Fruit fly (Drosophila melanogaster): ENCODE measurements around the gene Atg13.

Atg13 gene

DNA sequence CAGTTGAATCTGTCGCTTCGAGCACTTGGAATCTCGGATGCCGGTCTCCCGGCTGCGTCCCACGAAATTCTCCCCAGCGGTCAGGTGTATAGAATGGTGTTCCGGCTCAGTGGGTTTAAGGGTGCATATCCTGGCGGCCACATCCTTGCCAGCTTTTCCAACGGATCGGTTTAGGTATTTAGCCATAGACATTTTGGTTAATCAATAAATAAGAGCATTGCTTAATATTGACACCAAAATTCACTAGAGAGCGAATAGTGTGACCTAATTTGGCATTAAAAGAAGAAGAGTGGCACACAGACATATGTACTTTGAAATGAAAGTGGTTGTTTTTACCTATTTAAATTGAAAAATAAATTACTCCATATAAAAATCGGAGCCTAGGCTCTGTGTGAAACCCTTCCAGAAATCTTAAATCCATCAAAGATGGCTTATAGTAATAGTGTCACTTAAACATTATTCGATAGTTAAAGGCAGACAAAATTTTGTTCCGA, 6.3 kb upstream of the Atg13 start, which contains the start of the genes PNKP and COX7AL:
TSS of gene PNKP (minus strand) at position 266 of the 494 bp plus-strand sequence.
TSS of gene COX7AL (plus strand) at position 419 of the 494 bp plus-strand sequence.
- TF ChIP-seq CG15710 (tag; optimal IDR thresholded peaks at IDR 0.05) (no peak), CG13204 (GFP tag; optimal IDR thresholded peaks at IDR 0.05) (no peak), Ets98B (GFP tag; IDR thresholded peaks at IDR 0.05) (no peak), fd96Ca (GFP tag; IDR thresholded peaks at IDR 0.05) (no peak), EcR (GFP tag; optimal IDR thresholded peaks at IDR 0.05) (no peak), D1 (tag; optimal IDR thresholded peaks at IDR 0.05) (no peak), Pif1B (GFP tag; optimal IDR thresholded peaks at IDR 0.05) (no peak), CG9948 (tag; optimal IDR thresholded peaks at IDR 0.05) (no peak), CG8301 (tag; optimal IDR thresholded peaks at IDR 0.05) (no peak), CG17806 (tag; optimal IDR thresholded peaks at IDR 0.05) (no peak), gl (tag; optimal IDR thresholded peaks at IDR 0.05) (no peak), CG8159 (tag; optimal IDR thresholded peaks at IDR 0.05) (no peak), CG12605 (GFP tag; IDR thresholded peaks at IDR 0.05) (no peak), CG10348 (GFP tag; IDR thresholded peaks at IDR 0.05) (no peak)

DNA sequence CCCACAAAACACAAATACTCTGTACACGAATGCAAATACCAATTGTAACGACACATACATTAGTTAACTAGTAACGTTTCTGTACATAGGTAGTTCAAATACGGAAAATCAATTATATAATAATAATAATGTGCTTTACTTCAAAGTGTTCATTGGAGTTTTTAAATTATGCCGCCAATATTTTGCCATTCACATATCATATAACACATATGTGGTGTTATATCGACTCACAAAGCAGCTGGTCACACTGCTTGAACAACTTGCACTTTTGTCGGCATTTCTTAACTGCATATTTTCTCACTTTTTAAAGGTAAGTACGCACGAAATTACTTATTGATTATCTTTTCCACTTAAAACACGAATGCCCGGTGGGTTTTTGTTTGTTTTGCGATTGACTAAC, 5.4 kb upstream of the Atg13 start, which contains the start of gene DppIII:
TSS of gene DppIII (plus strand) at position 227 of the 400 bp plus-strand sequence.
- TF ChIP-seq CG9948 (tag; optimal IDR thresholded peaks at IDR 0.05): no peak
- TF ChIP-seq CG34367 (tag; optimal IDR thresholded peaks at IDR 0.05): no peak
- TF ChIP-seq gl (tag; optimal IDR thresholded peaks at IDR 0.05): no peak
- TF ChIP-seq EcR (GFP tag; optimal IDR thresholded peaks at IDR 0.05): no peak
- TF ChIP-seq Ets98B (GFP tag; IDR thresholded peaks at IDR 0.05): no peak
- TF ChIP-seq CG8159 (tag; optimal IDR thresholded peaks at IDR 0.05): no peak
- TF ChIP-seq Pif1B (GFP tag; optimal IDR thresholded peaks at IDR 0.05): no peak
- no peak for TF ChIP-seq Snoo (tag; optimal IDR thresholded peaks at IDR 0.05)

DNA sequence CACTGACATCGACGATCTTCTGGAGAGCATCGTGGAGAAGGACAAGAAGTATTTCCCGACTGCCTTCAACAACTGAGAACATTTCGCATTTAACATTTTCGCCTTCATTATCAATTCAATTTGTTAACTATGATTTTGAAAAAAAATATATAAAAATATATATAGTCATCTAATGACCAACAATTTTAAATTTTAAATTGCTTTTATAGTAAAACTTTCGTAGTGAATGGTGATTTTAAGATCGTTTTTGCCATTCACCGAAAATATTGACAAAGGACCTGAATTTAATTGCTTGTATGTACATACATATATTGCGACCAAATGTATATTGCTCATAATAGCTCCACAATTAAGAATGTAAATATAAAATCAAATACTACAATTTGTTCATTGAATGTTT, 2.3 kb upstream of the Atg13 start, which contains the start of gene CG7352:
TSS of gene CG7352 (plus strand) at position 301 of the 400 bp plus-strand sequence.
- no peak for TF ChIP-seq Pif1A (GFP tag; optimal IDR thresholded peaks at IDR 0.05)
- no peak for TF ChIP-seq CG8159 (tag; optimal IDR thresholded peaks at IDR 0.05)
- no peak for TF ChIP-seq CG9948 (tag; optimal IDR thresholded peaks at IDR 0.05)
- TF ChIP-seq Snoo (tag; optimal IDR thresholded peaks at IDR 0.05): no peak
- no peak for TF ChIP-seq CG15710 (tag; optimal IDR thresholded peaks at IDR 0.05)
- TF ChIP-seq CG32121 (GFP tag; IDR thresholded peaks at IDR 0.05): no peak
- no peak for TF ChIP-seq CG8301 (tag; optimal IDR thresholded peaks at IDR 0.05)
- TF ChIP-seq EcR (GFP tag; optimal IDR thresholded peaks at IDR 0.05): no peak

DNA sequence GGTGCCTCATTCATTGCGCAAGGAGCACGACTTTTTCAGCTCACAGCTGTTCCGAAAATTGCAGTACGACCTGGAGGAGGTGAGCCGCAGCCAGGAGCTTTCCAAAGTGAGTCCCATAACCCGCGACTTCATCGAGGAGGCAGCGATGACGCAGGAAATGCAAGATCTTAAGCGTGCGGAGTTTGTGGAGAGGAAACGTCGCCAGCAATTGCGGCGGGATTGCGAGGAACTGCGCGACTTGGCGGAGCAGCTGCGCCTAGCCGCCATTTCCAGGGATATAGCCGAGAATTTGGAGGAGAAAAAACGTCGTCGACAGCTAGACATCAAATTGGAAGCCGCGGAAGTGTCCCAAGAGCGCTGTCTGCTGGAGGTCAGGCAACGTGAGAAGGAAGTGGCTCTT, 1.8 kb upstream of the Atg13 start:
- TF ChIP-seq gl (tag; optimal IDR thresholded peaks at IDR 0.05): no peak
- no peak for TF ChIP-seq CG8159 (tag; optimal IDR thresholded peaks at IDR 0.05)
- no peak for TF ChIP-seq CG15710 (tag; optimal IDR thresholded peaks at IDR 0.05)
- no peak for TF ChIP-seq CG8301 (tag; optimal IDR thresholded peaks at IDR 0.05)
- TF ChIP-seq CG12605 (GFP tag; IDR thresholded peaks at IDR 0.05): no peak

DNA sequence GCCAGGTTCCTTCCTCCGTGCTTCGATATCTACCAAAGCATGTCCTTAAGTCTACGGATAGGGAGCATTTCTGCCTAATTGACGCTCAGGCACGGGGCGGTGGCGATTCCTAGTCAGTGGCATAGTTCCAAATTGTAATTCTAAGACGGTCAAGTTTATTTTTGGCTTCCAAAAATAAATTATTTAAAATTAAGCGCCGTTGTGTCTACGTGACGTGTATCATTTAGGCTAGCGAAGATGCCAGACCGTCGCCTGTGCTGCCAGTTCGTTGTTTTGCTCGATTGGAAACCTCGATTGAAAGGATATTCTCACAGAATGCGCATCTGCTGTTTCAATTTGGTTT, 538 bp upstream of the Atg13 start:
- TF ChIP-seq rn (GFP tag; IDR thresholded peaks at IDR 0.05): no peak
- TF ChIP-seq CG8159 (tag; optimal IDR thresholded peaks at IDR 0.05): no peak
- no peak for TF ChIP-seq fd96Ca (GFP tag; IDR thresholded peaks at IDR 0.05)
- TF ChIP-seq CG15710 (tag; optimal IDR thresholded peaks at IDR 0.05): no peak
- no peak for TF ChIP-seq CG34367 (tag; optimal IDR thresholded peaks at IDR 0.05)
- no peak for TF ChIP-seq CG17806 (tag; optimal IDR thresholded peaks at IDR 0.05)
- no peak for TF ChIP-seq CG14655 (GFP tag; optimal IDR thresholded peaks at IDR 0.05)
- no peak for TF ChIP-seq D1 (tag; optimal IDR thresholded peaks at IDR 0.05)
- no peak for TF ChIP-seq CG13204 (GFP tag; optimal IDR thresholded peaks at IDR 0.05)
- TF ChIP-seq CG12605 (GFP tag; IDR thresholded peaks at IDR 0.05): no peak
- TF ChIP-seq CG10348 (GFP tag; IDR thresholded peaks at IDR 0.05): no peak
- no peak for TF ChIP-seq Ets98B (GFP tag; IDR thresholded peaks at IDR 0.05)
- TF ChIP-seq Pif1B (GFP tag; optimal IDR thresholded peaks at IDR 0.05): no peak
- TF ChIP-seq CG8301 (tag; optimal IDR thresholded peaks at IDR 0.05): no peak
- no peak for TF ChIP-seq Snoo (tag; optimal IDR thresholded peaks at IDR 0.05)
- TF ChIP-seq gl (tag; optimal IDR thresholded peaks at IDR 0.05): no peak
- no peak for TF ChIP-seq CG32121 (GFP tag; IDR thresholded peaks at IDR 0.05)
- TF ChIP-seq EcR (GFP tag; optimal IDR thresholded peaks at IDR 0.05): no peak

DNA sequence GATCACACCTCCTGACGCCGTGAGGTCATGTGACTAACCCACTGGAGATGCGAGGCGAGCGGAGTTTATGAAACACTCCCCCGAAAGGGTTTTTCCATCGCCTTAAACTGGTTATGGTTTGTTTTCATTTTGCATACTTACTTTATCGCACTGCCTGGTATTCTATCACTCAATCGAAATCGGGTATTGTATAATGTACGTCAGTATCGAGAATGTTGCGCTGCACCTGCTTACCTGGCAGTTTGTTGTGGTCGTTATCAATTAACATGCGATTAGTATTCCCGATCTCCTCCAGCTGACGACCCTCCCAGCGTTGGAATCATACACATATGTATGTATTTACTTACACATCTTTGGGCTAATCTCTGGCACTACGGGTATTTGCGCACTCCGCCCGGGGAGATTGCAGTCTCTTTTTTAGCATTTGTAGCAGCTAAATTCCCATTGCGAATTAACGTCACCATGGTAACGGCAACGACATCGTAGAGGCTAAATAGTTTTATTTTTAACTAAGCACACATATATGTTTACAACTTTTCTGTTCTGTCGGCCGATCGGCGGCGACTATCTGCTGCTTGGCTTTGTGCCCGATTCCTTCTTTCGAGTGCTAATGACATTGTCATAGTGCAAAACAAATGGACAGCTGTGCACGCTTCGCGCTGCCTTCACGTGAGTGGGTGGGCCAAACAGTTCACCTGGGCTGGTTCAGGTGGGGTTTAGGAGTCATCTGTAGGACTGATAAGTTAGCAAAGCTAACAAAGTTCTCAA, 3.5 kb downstream of the Atg13 start:
- no peak for TF ChIP-seq CG4496 (GFP tag; IDR thresholded peaks at IDR 0.05)

DNA sequence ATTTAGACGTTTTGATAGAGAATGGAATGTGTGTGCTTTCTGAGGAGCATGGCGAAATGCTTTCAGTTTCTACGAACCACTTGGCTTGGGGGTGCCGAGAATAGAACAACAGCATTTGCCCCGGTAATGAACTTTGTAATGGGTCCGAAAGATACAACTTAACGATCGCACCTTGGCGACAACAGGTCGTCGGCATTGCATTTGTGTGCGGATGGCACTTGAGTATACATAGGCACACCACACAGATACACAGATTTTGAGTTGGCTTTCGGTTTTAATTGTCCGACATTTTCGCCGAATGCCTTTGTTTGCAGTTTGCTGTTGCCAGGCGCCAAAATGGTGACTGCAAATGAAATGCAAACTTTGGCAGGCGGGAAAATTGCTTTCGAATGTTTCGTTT, 4.4 kb downstream of the Atg13 start:
- no peak for TF ChIP-seq CG13204 (GFP tag; optimal IDR thresholded peaks at IDR 0.05)
- no peak for TF ChIP-seq gl (tag; optimal IDR thresholded peaks at IDR 0.05)
- TF ChIP-seq CG8301 (tag; optimal IDR thresholded peaks at IDR 0.05): no peak
- no peak for TF ChIP-seq CG17806 (tag; optimal IDR thresholded peaks at IDR 0.05)
- TF ChIP-seq Pif1A (GFP tag; optimal IDR thresholded peaks at IDR 0.05): no peak
- no peak for TF ChIP-seq CG14655 (GFP tag; optimal IDR thresholded peaks at IDR 0.05)
- TF ChIP-seq rn (GFP tag; IDR thresholded peaks at IDR 0.05): no peak
- no peak for TF ChIP-seq CG34367 (tag; optimal IDR thresholded peaks at IDR 0.05)
- TF ChIP-seq CG4496 (GFP tag; IDR thresholded peaks at IDR 0.05): no peak

All from whole organism, pupa.